Fruit fly (Drosophila melanogaster): ENCODE data around the gene mub.

Gene mub

DNA sequence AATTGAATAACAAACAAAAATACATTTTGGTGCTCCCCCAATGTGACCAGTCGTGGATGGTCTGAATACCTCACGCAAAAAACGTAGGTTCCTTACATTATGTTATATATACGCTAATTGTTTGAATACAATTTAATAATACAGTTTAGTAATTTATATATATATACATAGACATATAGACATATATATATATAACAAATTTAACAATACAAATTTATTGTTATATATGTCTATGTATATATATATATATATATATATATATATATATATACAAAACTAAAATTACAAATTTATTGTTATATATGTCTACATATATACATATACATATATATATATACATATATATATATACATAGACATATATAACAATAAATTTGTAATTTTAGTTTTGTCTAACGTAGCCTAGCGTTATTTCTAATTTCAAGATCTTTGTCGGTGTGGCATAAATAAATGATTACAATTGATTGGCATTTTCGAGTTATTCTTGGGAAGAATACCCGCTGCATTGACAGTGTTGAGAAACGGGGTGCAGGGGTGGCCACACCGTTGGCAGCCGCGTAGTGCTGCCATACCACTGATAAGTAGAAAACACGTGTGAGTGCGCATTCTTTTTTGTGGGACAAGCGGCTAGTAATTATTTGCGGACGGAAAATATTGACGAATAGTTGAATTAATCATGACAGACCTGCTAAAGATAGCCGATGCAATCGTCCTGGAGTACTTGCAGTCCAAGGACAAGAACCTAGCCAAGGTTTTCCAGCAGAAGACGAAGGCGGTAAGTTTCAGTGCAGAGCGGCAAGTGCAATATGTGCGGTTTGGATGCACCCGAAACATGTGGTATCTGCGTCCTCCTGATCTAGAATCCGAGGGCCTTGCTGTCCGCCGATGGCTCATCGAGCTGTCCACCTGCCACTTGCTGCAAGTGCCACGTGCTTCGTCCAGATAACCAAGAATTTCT is 12.1 kb upstream of the mub start, which contains the start of the genes CG7148 and Nopp140 (continued):
- TF ChIP-seq CG6272 (GFP tag; IDR thresholded peaks at IDR 0.05) (no peak), zen2 (GFP tag; IDR thresholded peaks at IDR 0.05; ENCODE audit: partially characterized antibody) (no peak), CG6683 (GFP tag; optimal IDR thresholded peaks at IDR 0.05) (peak; percentile 43), phol (tag; optimal IDR thresholded peaks at IDR 0.05) (peak; percentile 59), Drgx (GFP tag; IDR thresholded peaks at IDR 0.05) (peak; percentile 66), CG6689 (GFP tag; IDR thresholded peaks at IDR 0.05) (0 out of 2 replicates have a peak, but pooled peaks have one; percentile 20), h (optimal IDR thresholded peaks at IDR 0.05) (no peak), CG13287 (GFP tag; IDR thresholded peaks at IDR 0.05; ENCODE audit: partially characterized antibody) (peak; percentile 39; the same call in 1 of the 2 replicates), Trl (optimal IDR thresholded peaks at IDR 0.05) (no peak), Trl (GFP tag; optimal IDR thresholded peaks at IDR 0.05) (peak; percentile 70), CG30431 (GFP tag; optimal IDR thresholded peaks at IDR 0.05) (peak; percentile 34), dmrt11E (tag; optimal IDR thresholded peaks at IDR 0.05) (peak; percentile 42), dan (GFP tag; IDR thresholded peaks at IDR 0.05) (no peak), CG7786 (GFP tag; optimal IDR thresholded peaks at IDR 0.05) (peak; percentile 64), CG13424 (tag; optimal IDR thresholded peaks at IDR 0.05) (peak; percentile 67), twi (tag; optimal IDR thresholded peaks at IDR 0.05) (peak; percentile 64), fd3F (GFP tag; optimal IDR thresholded peaks at IDR 0.05) (peak; percentile 54), CG17385 (GFP tag; optimal IDR thresholded peaks at IDR 0.05) (peak; percentile 63), kah (GFP tag; optimal IDR thresholded peaks at IDR 0.05) (peak; percentile 12), psq (GFP tag; optimal IDR thresholded peaks at IDR 0.05) (no peak), CG10366 (GFP tag; IDR thresholded peaks at IDR 0.05) (no peak), bsh (GFP tag; optimal IDR thresholded peaks at IDR 0.05) (peak in 1 of 2 experiments; percentile 63), chn (GFP tag; optimal IDR thresholded peaks at IDR 0.05) (peak; percentile 66), Bgb (GFP tag; IDR thresholded peaks at IDR 0.05; ENCODE audit: partially characterized antibody) (peak; percentile 33; the same call in 1 of the 2 replicates), klu (GFP tag; IDR thresholded peaks at IDR 0.05) (peak; percentile 44; the same call in 1 of the 2 replicates), CG10565 (GFP tag; optimal IDR thresholded peaks at IDR 0.05) (no peak), pita (GFP tag; optimal IDR thresholded peaks at IDR 0.05) (no peak), knrl (GFP tag; IDR thresholded peaks at IDR 0.05; ENCODE audit: partially characterized antibody) (no peak; the same call in 2 of the 3 replicates), CG14860 (GFP tag; IDR thresholded peaks at IDR 0.05; ENCODE audit: partially characterized antibody) (no peak), Hey (tag; optimal IDR thresholded peaks at IDR 0.05) (no peak), CG4424 (GFP tag; optimal IDR thresholded peaks at IDR 0.05) (peak; percentile 52), CG1602 (GFP tag; optimal IDR thresholded peaks at IDR 0.05) (peak; percentile 57), unpg (GFP tag; optimal IDR thresholded peaks at IDR 0.05) (peak; percentile 63), Meics (GFP tag; optimal IDR thresholded peaks at IDR 0.05) (peak; percentile 66), CG17361 (GFP tag; IDR thresholded peaks at IDR 0.05) (peak; percentile 47; the same call in 1 of the 3 replicates), CG13894 (tag; optimal IDR thresholded peaks at IDR 0.05) (peak; percentile 72), pfk (GFP tag; optimal IDR thresholded peaks at IDR 0.05) (peak; percentile 34), Lpt (GFP tag; optimal IDR thresholded peaks at IDR 0.05) (no peak), Mrtf (GFP tag; IDR thresholded peaks at IDR 0.05) (peak; percentile 40; the same call in 1 of the 3 replicates), Sox100B (GFP tag; optimal IDR thresholded peaks at IDR 0.05) (peak; percentile 3), corto (GFP tag; optimal IDR thresholded peaks at IDR 0.05) (no peak), CG6654 (GFP tag; optimal IDR thresholded peaks at IDR 0.05) (no peak), Myb (GFP tag; optimal IDR thresholded peaks at IDR 0.05) (peak; percentile 42), Lim3 (GFP tag; IDR thresholded peaks at IDR 0.05) (no peak), Gsc (GFP tag; IDR thresholded peaks at IDR 0.05) (no peak), cad (GFP tag; optimal IDR thresholded peaks at IDR 0.05) (no peak), maf-S (GFP tag; optimal IDR thresholded peaks at IDR 0.05) (peak; percentile 45), salm (tag; optimal IDR thresholded peaks at IDR 0.05) (no peak)

Data from whole organism, embryonic.